Fruit fly (Drosophila melanogaster) whole organism, adult: ENCODE results near the gene CG17027.

ENCODE experiments used
- CG33017 ChIP-seq: fragments of 200-800 bp; sonication (Bioruptor generic); optimal IDR thresholded peaks from 2 replicates; lab custom pipeline; 2018; ENCODE audit warnings: missing biosample characterization, mild to moderate bottlenecking, missing genetic modification characterization, moderate library complexity
- cnc ChIP-seq, 2 experiments: fragments of >200 bp; optimal IDR thresholded peaks; 2 replicates each; lab custom pipeline; 2017

DNA sequence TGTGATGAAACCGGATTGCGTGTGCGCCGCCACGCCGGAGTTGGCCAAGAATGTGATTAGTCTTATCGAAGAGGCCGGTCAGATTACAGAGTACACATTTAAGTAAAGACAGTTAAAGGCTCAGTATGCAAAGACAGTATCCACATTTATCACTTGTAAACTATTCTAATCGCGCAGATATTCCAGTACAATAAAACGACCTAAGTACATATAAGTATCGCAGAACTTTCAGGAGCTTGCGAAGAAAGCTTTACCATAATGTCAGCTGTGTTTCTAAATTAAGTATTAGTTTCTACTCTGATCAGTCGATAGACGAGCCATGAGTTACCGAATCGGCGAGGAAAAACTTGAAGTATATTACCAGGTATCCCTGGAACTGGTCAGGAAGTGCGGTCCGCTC is 1.7 kb upstream of the CG17027 start, which contains the start of gene CG17028:
- TF ChIP-seq CG33017 (tag; lab: Kevin White, UChicago) (peak; percentile 24), cnc (optimal IDR thresholded peaks at IDR 0.05; lab: Kevin White, UChicago) (no peak)
